Fruit fly (Drosophila melanogaster): ENCODE results near the gene blp.

blp gene

dm6 chr3R:15919367-15920228 is 14.0 kb upstream of the blp start:
- TF ChIP-seq Hnf4 (GFP tag; optimal IDR thresholded peaks at IDR 0.05) (no peak), usp (GFP tag; optimal IDR thresholded peaks at IDR 0.05) (no peak), CG9705 (GFP tag; optimal IDR thresholded peaks at IDR 0.05) (peak; percentile 27), Jra (GFP tag; optimal IDR thresholded peaks at IDR 0.05) (no peak), lola (GFP tag; optimal IDR thresholded peaks at IDR 0.05) (no peak), dl (GFP tag; optimal IDR thresholded peaks at IDR 0.05; ENCODE audit: insufficient read depth in 1 of 2, partially characterized antibody in 2 of 2) (peak in 1 of 2 experiments; percentile 66), jim (GFP tag; optimal IDR thresholded peaks at IDR 0.05) (no peak), Hr78 (GFP tag; optimal IDR thresholded peaks at IDR 0.05) (no peak), dsf (GFP tag; optimal IDR thresholded peaks at IDR 0.05; ENCODE audit: borderline replicate concordance) (peak; percentile 57), rgr (GFP tag; optimal IDR thresholded peaks at IDR 0.05) (peak; percentile 92), Myc (optimal IDR thresholded peaks at IDR 0.05) (no peak), foxo (GFP tag; optimal IDR thresholded peaks at IDR 0.05) (peak in 1 of 2 experiments; percentile 94), Hr83 (GFP tag; optimal IDR thresholded peaks at IDR 0.05; ENCODE audit: poor library complexity, severe bottlenecking) (no peak), Dif (GFP tag; optimal IDR thresholded peaks at IDR 0.05; ENCODE audit: partially characterized antibody) (peak; percentile 71), sage (GFP tag; optimal IDR thresholded peaks at IDR 0.05) (peak; percentile 87), Sp1 (GFP tag; optimal IDR thresholded peaks at IDR 0.05) (peak; percentile 85), woc (GFP tag; optimal IDR thresholded peaks at IDR 0.05) (peak; percentile 90), Dfd (GFP tag; optimal IDR thresholded peaks at IDR 0.05) (no peak), OdsH (GFP tag; optimal IDR thresholded peaks at IDR 0.05) (peak; percentile 93), tai (GFP tag; optimal IDR thresholded peaks at IDR 0.05) (no peak), Mio (GFP tag; optimal IDR thresholded peaks at IDR 0.05) (peak; percentile 57), HLH106 (tag; optimal IDR thresholded peaks at IDR 0.05) (peak; percentile 89), GATAd (GFP tag; optimal IDR thresholded peaks at IDR 0.05) (no peak), fru (GFP tag; optimal IDR thresholded peaks at IDR 0.05) (peak; percentile 94), CG32264 (GFP tag; optimal IDR thresholded peaks at IDR 0.05) (peak; percentile 85), sv (GFP tag; optimal IDR thresholded peaks at IDR 0.05) (no peak), ey (GFP tag; optimal IDR thresholded peaks at IDR 0.05) (peak; percentile 95), br (GFP tag; optimal IDR thresholded peaks at IDR 0.05) (peak; percentile 95), psq (GFP tag; optimal IDR thresholded peaks at IDR 0.05) (peak; percentile 83), Vsx2 (GFP tag; optimal IDR thresholded peaks at IDR 0.05; ENCODE audit: partially characterized antibody) (peak; percentile 63), h (GFP tag; optimal IDR thresholded peaks at IDR 0.05) (peak; percentile 95), brk (GFP tag; optimal IDR thresholded peaks at IDR 0.05) (no peak), N (GFP tag; optimal IDR thresholded peaks at IDR 0.05) (no peak), pan (optimal IDR thresholded peaks at IDR 0.05) (no peak), Abd-B (GFP tag; optimal IDR thresholded peaks at IDR 0.05) (no peak), dmrt93B (GFP tag; optimal IDR thresholded peaks at IDR 0.05) (peak; percentile 83), CrebA (GFP tag; optimal IDR thresholded peaks at IDR 0.05; ENCODE audit: borderline replicate concordance) (no peak), Rel (GFP tag; optimal IDR thresholded peaks at IDR 0.05) (peak; percentile 37), Rel (tag; optimal IDR thresholded peaks at IDR 0.05) (no peak)

DNA sequence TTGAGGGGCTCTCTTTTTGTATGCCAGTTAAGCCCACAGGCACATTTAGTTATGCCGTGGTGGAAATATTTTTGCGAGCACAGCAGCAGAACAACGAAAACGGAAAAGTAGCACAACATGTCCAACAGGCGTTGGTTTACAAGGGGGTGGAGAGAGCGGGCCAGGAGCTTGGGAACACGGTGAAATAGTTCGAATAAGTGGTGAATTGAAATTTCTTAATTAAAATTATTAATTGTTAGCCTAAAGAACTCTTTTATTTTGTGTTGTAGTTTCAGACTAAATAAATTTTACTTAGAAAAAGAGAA is 13.5 kb upstream of the blp start:
- TF ChIP-seq pan (optimal IDR thresholded peaks at IDR 0.05) (no peak), sv (GFP tag; optimal IDR thresholded peaks at IDR 0.05) (no peak), CG32264 (GFP tag; optimal IDR thresholded peaks at IDR 0.05) (no peak), Mio (GFP tag; optimal IDR thresholded peaks at IDR 0.05) (no peak), Myc (optimal IDR thresholded peaks at IDR 0.05) (no peak)

dm6 chr3R:15920751-15921156 is 12.9 kb upstream of the blp start, which contains the start of gene Fbxl7:
Gene Fbxl7 (plus strand): TSS chr3R:15920898.
- TF ChIP-seq usp (GFP tag; optimal IDR thresholded peaks at IDR 0.05) (no peak), Sp1 (GFP tag; optimal IDR thresholded peaks at IDR 0.05) (no peak), foxo (GFP tag; optimal IDR thresholded peaks at IDR 0.05) (peak in 1 of 2 experiments; percentile 8), dl (GFP tag; optimal IDR thresholded peaks at IDR 0.05; ENCODE audit: insufficient read depth in 1 of 2, partially characterized antibody in 2 of 2) (peak; percentile 55 to 72), Dfd (GFP tag; optimal IDR thresholded peaks at IDR 0.05) (peak; percentile 34), Dif (GFP tag; optimal IDR thresholded peaks at IDR 0.05; ENCODE audit: partially characterized antibody) (peak; percentile 46), rgr (GFP tag; optimal IDR thresholded peaks at IDR 0.05) (peak; percentile 8), Rel (GFP tag; optimal IDR thresholded peaks at IDR 0.05) (no peak), Rel (tag; optimal IDR thresholded peaks at IDR 0.05) (peak; percentile 11), Jra (GFP tag; optimal IDR thresholded peaks at IDR 0.05) (peak; percentile 56), fru (GFP tag; optimal IDR thresholded peaks at IDR 0.05) (peak; percentile 15), Hr83 (GFP tag; optimal IDR thresholded peaks at IDR 0.05; ENCODE audit: poor library complexity, severe bottlenecking) (peak; percentile 78), CrebA (GFP tag; optimal IDR thresholded peaks at IDR 0.05; ENCODE audit: borderline replicate concordance) (peak; percentile 2), woc (GFP tag; optimal IDR thresholded peaks at IDR 0.05) (no peak), h (GFP tag; optimal IDR thresholded peaks at IDR 0.05) (peak; percentile 48)
